Worm (Caenorhabditis elegans) whole organism, L4 larva: ENCODE results near the gene far-4.

Experiments
- F10B5.3 ChIP-seq: sonication (generic microtip); optimal IDR thresholded peaks from 2 replicates; lab custom pipeline; 2016; ENCODE audit warnings: mild to moderate bottlenecking, missing genetic modification characterization, missing compliant biosample characterization
- F44E2.7 ChIP-seq: fragments of 200-800 bp; sonication (Bioruptor generic); IDR thresholded peaks from 2 replicates; pipeline ENCODE4 v2.1.2; 2022; ENCODE audit warnings: missing genetic modification characterization, missing compliant biosample characterization
- F49E8.2 ChIP-seq: sonication (generic microtip); optimal IDR thresholded peaks from 2 replicates; lab custom pipeline; 2016; ENCODE audit warnings: missing compliant biosample characterization, mild to moderate bottlenecking, missing genetic modification characterization, borderline replicate concordance
- R02D3.7 ChIP-seq: fragments of 150-350 bp; sonication (generic microtip); optimal IDR thresholded peaks from 3 replicates; lab custom pipeline; 2014; ENCODE audit warnings: missing biosample characterization, missing genetic modification characterization
- T26A8.4 ChIP-seq: fragments of 200-800 bp; sonication (Bioruptor generic); IDR thresholded peaks from 2 replicates; pipeline ENCODE4 v1.3.6; 2022; ENCODE audit warnings: missing genetic modification characterization, missing compliant biosample characterization
- ZK337.2 ChIP-seq: fragments of 200-800 bp; sonication (Bioruptor generic); IDR thresholded peaks from 2 replicates; pipeline ENCODE4 v1.3.6; 2022; ENCODE audit warnings: missing genetic modification reagents, missing genetic modification characterization, missing compliant biosample characterization
- ama-1 ChIP-seq: fragments of 150-350 bp; optimal IDR thresholded peaks from 2 replicates; lab custom pipeline; 2014; ENCODE audit warnings: inconsistent platforms, mixed read lengths
- attf-4 ChIP-seq: sonication (generic microtip); optimal IDR thresholded peaks from 3 replicates; lab custom pipeline; 2017; ENCODE audit warnings: missing biosample characterization, missing genetic modification characterization
- ceh-28 ChIP-seq: fragments of 150-350 bp; optimal IDR thresholded peaks from 2 replicates; lab custom pipeline; 2014; ENCODE audit warnings: missing biosample characterization, missing genetic modification reagents, missing genetic modification characterization
- ceh-62 ChIP-seq: sonication (generic microtip); optimal IDR thresholded peaks from 2 replicates; lab custom pipeline; 2017; ENCODE audit warnings: missing biosample characterization, missing genetic modification characterization
- cey-2 ChIP-seq: sonication (generic microtip); optimal IDR thresholded peaks from 3 replicates; lab custom pipeline; 2017; ENCODE audit warnings: missing genetic modification characterization, mild to moderate bottlenecking, missing compliant biosample characterization, antibody characterized with exemption, borderline replicate concordance; ENCODE audit not compliant: insufficient read depth
- ctbp-1 ChIP-seq: fragments of 200-800 bp; sonication (Bioruptor generic); IDR thresholded peaks from 2 replicates; pipeline ENCODE4 v1.3.6; 2022; ENCODE audit warnings: missing genetic modification reagents, missing genetic modification characterization, missing compliant biosample characterization
- daf-12 ChIP-seq: fragments of 150-350 bp; optimal IDR thresholded peaks from 2 replicates; lab custom pipeline; 2014; ENCODE audit warnings: missing biosample characterization, missing genetic modification reagents, missing genetic modification characterization
- daf-16 ChIP-seq, 3 experiments: sonication (generic microtip); optimal IDR thresholded peaks; 2 replicates each; lab custom pipeline; 2016 to 2017; ENCODE audit warnings: missing genetic modification characterization in 3 of 3, missing genetic modification reagents in 3 of 3, mild to moderate bottlenecking in 2 of 3, missing compliant biosample characterization in 2 of 3, missing biosample characterization in 1 of 3, moderate library complexity in 1 of 3
- daf-19 ChIP-seq: fragments of 200-800 bp; sonication (Bioruptor generic); conservative IDR thresholded peaks from 2 replicates; pipeline ENCODE4 v1.3.6; 2022; ENCODE audit warnings: missing genetic modification characterization, missing compliant biosample characterization
- dmd-6 ChIP-seq: fragments of 200-800 bp; sonication (Bioruptor generic); IDR thresholded peaks from 2 replicates; pipeline ENCODE4 v1.3.6; 2022; ENCODE audit warnings: missing genetic modification reagents, missing genetic modification characterization, missing compliant biosample characterization
- dpl-1 ChIP-seq: fragments of 150-350 bp; optimal IDR thresholded peaks from 2 replicates; lab custom pipeline; 2014; ENCODE audit warnings: missing biosample characterization, missing genetic modification reagents, missing genetic modification characterization
- dve-1 ChIP-seq: sonication (generic microtip); optimal IDR thresholded peaks from 2 replicates; lab custom pipeline; 2017; ENCODE audit warnings: antibody characterized with exemption, mild to moderate bottlenecking, missing genetic modification characterization, missing compliant biosample characterization; ENCODE audit not compliant: insufficient read depth
- egl-27 ChIP-seq: sonication (generic microtip); optimal IDR thresholded peaks from 3 replicates; lab custom pipeline; 2017; ENCODE audit warnings: missing biosample characterization, missing genetic modification reagents, missing genetic modification characterization
- fkh-10 ChIP-seq: fragments of 150-350 bp; optimal IDR thresholded peaks from 2 replicates; lab custom pipeline; 2014; ENCODE audit warnings: missing biosample characterization, missing genetic modification reagents, missing genetic modification characterization
- hif-1 ChIP-seq, 2 experiments: sonication (generic microtip); optimal IDR thresholded peaks; 2 replicates each; lab custom pipeline; 2016 to 2017; ENCODE audit warnings: missing compliant biosample characterization in 2 of 2, missing genetic modification characterization in 2 of 2, missing genetic modification reagents in 2 of 2, missing genotype in 2 of 2, mild to moderate bottlenecking in 1 of 2
- hlh-11 ChIP-seq: fragments of 200-800 bp; sonication (Bioruptor generic); optimal IDR thresholded peaks from 2 replicates; lab custom pipeline; 2018; ENCODE audit warnings: mild to moderate bottlenecking, missing genetic modification characterization, missing compliant biosample characterization
- hlh-30 ChIP-seq: sonication (generic microtip); optimal IDR thresholded peaks from 2 replicates; lab custom pipeline; 2017; ENCODE audit warnings: antibody characterized with exemption, mild to moderate bottlenecking, missing genetic modification characterization, missing compliant biosample characterization; ENCODE audit not compliant: insufficient read depth
- lim-7 ChIP-seq: fragments of 200-800 bp; sonication (Bioruptor generic); IDR thresholded peaks from 2 replicates; pipeline ENCODE4 v1.3.6; 2022; ENCODE audit warnings: missing genetic modification characterization, missing compliant biosample characterization
- lin-1 ChIP-seq: fragments of 200-800 bp; sonication (Bioruptor generic); IDR thresholded peaks from 2 replicates; pipeline ENCODE4 v1.3.6; 2022; ENCODE audit warnings: missing genetic modification reagents, missing genetic modification characterization, missing compliant biosample characterization
- lin-29 ChIP-seq: fragments of 200-800 bp; sonication (Bioruptor generic); IDR thresholded peaks from 2 replicates; pipeline ENCODE4 v1.3.6; 2022; ENCODE audit warnings: missing genetic modification reagents, missing genetic modification characterization, missing compliant biosample characterization
- lir-3 ChIP-seq: sonication (generic microtip); optimal IDR thresholded peaks from 2 replicates; lab custom pipeline; 2016; ENCODE audit warnings: mild to moderate bottlenecking, missing genetic modification characterization, missing compliant biosample characterization
- mep-1 ChIP-seq: fragments of 150-350 bp; sonication (generic microtip); optimal IDR thresholded peaks from 3 replicates; lab custom pipeline; 2014; ENCODE audit warnings: missing biosample characterization, missing genetic modification characterization
- mxl-3 ChIP-seq: fragments of 200-800 bp; sonication (Bioruptor generic); optimal IDR thresholded peaks from 2 replicates; lab custom pipeline; 2018; ENCODE audit warnings: mild to moderate bottlenecking, missing genetic modification characterization, missing compliant biosample characterization
- nhr-10 ChIP-seq: fragments of 150-350 bp; optimal IDR thresholded peaks from 2 replicates; lab custom pipeline; 2014; ENCODE audit warnings: missing biosample characterization, missing genetic modification characterization
- nhr-102 ChIP-seq: sonication (generic microtip); optimal IDR thresholded peaks from 2 replicates; lab custom pipeline; 2016; ENCODE audit warnings: mild to moderate bottlenecking, missing genetic modification characterization, moderate library complexity, missing compliant biosample characterization
- nhr-11 ChIP-seq: fragments of 150-350 bp; optimal IDR thresholded peaks from 2 replicates; lab custom pipeline; 2014; ENCODE audit warnings: missing biosample characterization, missing genetic modification characterization
- nhr-111 ChIP-seq: fragments of 200-800 bp; sonication (Bioruptor generic); optimal IDR thresholded peaks from 2 replicates; lab custom pipeline; 2018; ENCODE audit warnings: mild to moderate bottlenecking, missing genetic modification characterization, missing compliant biosample characterization
- nhr-237 ChIP-seq: sonication (generic microtip); optimal IDR thresholded peaks from 2 replicates; lab custom pipeline; 2017; ENCODE audit warnings: missing biosample characterization, missing genetic modification characterization
- nhr-28 ChIP-seq: fragments of 150-350 bp; optimal IDR thresholded peaks from 2 replicates; lab custom pipeline; 2014; ENCODE audit warnings: missing biosample characterization, missing genetic modification characterization
- nhr-41 ChIP-seq: fragments of 200-800 bp; sonication (Bioruptor generic); IDR thresholded peaks from 2 replicates; pipeline ENCODE4 v1.3.6; 2022; ENCODE audit warnings: missing genetic modification reagents, missing genetic modification characterization, missing compliant biosample characterization
- nhr-76 ChIP-seq: fragments of 150-350 bp; optimal IDR thresholded peaks from 2 replicates; lab custom pipeline; 2014; ENCODE audit warnings: missing biosample characterization, missing genetic modification characterization
- nhr-77 ChIP-seq: fragments of 150-350 bp; optimal IDR thresholded peaks from 2 replicates; lab custom pipeline; 2014; ENCODE audit warnings: missing biosample characterization, missing genetic modification characterization
- pha-4 ChIP-seq, 2 experiments: fragments of 150-350 bp in 1 of 2; fragments of 200-800 bp in 1 of 2; sonication (Bioruptor generic) in 1 of 2; IDR thresholded peaks in 1 of 2; optimal IDR thresholded peaks in 1 of 2; 2 replicates each; pipeline versions ENCODE4 v1.3.6 to Lab custom; 2014 to 2022; ENCODE audit warnings: missing genetic modification characterization in 2 of 2, missing genetic modification reagents in 2 of 2, missing biosample characterization in 1 of 2, missing compliant biosample characterization in 1 of 2
- pqm-1 ChIP-seq: sonication (generic microtip); optimal IDR thresholded peaks from 2 replicates; lab custom pipeline; 2017; ENCODE audit warnings: missing biosample characterization, missing genetic modification characterization
- snpc-4 ChIP-seq: fragments of 150-350 bp; optimal IDR thresholded peaks from 2 replicates; lab custom pipeline; 2014; ENCODE audit warnings: missing biosample characterization, missing genetic modification characterization
- tra-1 ChIP-seq: fragments of 200-800 bp; sonication (Bioruptor generic); IDR thresholded peaks from 2 replicates; pipeline ENCODE4 v1.3.6; 2022; ENCODE audit warnings: missing genetic modification reagents, missing genetic modification characterization, missing compliant biosample characterization
- unc-62 ChIP-seq, 3 experiments: fragments of 150-350 bp in 1 of 3; sonication (generic microtip); optimal IDR thresholded peaks in 2 of 3; peaks in 1 of 3; 1 replicate in 1 of 3; 2 replicates in 2 of 3; lab custom pipeline; 2014 to 2017; ENCODE audit warnings: missing biosample characterization in 3 of 3, missing genetic modification characterization in 3 of 3, missing genetic modification reagents in 3 of 3, missing genotype in 1 of 3
- vab-7 ChIP-seq: fragments of 200-800 bp; sonication (Bioruptor generic); IDR thresholded peaks from 2 replicates; pipeline ENCODE4 v1.3.6; 2022; ENCODE audit warnings: missing genetic modification reagents, missing genetic modification characterization, missing compliant biosample characterization
- zag-1 ChIP-seq: fragments of 150-350 bp; optimal IDR thresholded peaks from 2 replicates; lab custom pipeline; 2014; ENCODE audit warnings: missing biosample characterization, missing genetic modification characterization
- ztf-11 ChIP-seq: fragments of 150-350 bp; optimal IDR thresholded peaks from 2 replicates; lab custom pipeline; 2014; ENCODE audit warnings: missing biosample characterization, missing genetic modification characterization

far-4 gene

ce11 chrV:12999559-12999958 lies at the start of gene far-4:
Gene far-4, minus strand, starts transcription at chrV:12999659.
- TF ChIP-seq T26A8.4 (GFP tag; lab: Robert Waterston, UW) (no peak), lir-3 (no peak), ceh-28 (no peak), tra-1 (GFP tag; lab: Robert Waterston, UW) (no peak), F10B5.3 (tag; lab: Kevin White, UChicago) (no peak), egl-27 (no peak), cey-2 (tag; lab: Kevin White, UChicago) (no peak), pha-4 (GFP tag; IDR thresholded peaks at IDR 0.05; lab: Robert Waterston, UW) (no peak), pha-4 (tag; optimal IDR thresholded peaks at IDR 0.05; lab: Kevin White, UChicago) (no peak), nhr-111 (GFP tag; lab: Kevin White, UChicago) (no peak), mxl-3 (GFP tag; lab: Kevin White, UChicago) (no peak), snpc-4 (no peak), nhr-102 (no peak), nhr-11 (tag; lab: Kevin White, UChicago) (no peak), nhr-76 (tag; lab: Kevin White, UChicago) (no peak), zag-1 (tag; lab: Kevin White, UChicago) (no peak), vab-7 (no peak), nhr-41 (GFP tag; lab: Robert Waterston, UW) (no peak), nhr-237 (tag; lab: Kevin White, UChicago) (no peak)

- TF ChIP-seq ztf-11 (no peak), pqm-1 (tag; lab: Kevin White, UChicago) (peak; percentile 62), lin-29 (GFP tag; lab: Robert Waterston, UW) (no peak), dmd-6 (GFP tag; lab: Robert Waterston, UW) (peak; percentile 60), nhr-77 (tag; lab: Kevin White, UChicago) (peak; percentile 38), nhr-102 (no peak), tra-1 (GFP tag; lab: Robert Waterston, UW) (0 out of 2 replicates have a peak, but pooled peaks have one; percentile 32), ama-1 (peak; percentile 73), daf-16 (GFP tag; optimal IDR thresholded peaks at IDR 0.05; lab: Kevin White, UChicago) (no peak), daf-16 (tag; optimal IDR thresholded peaks at IDR 0.05; lab: Kevin White, UChicago) (peak; percentile 85), attf-4 (no peak), unc-62 (GFP tag; optimal IDR thresholded peaks at IDR 0.05 in 1 of 2; lab: Kevin White, UChicago) (peak in 1 of 2 experiments; percentile 71), unc-62 (tag; optimal IDR thresholded peaks at IDR 0.05; lab: Kevin White, UChicago) (no peak), fkh-10 (GFP tag; lab: Kevin White, UChicago) (no peak), R02D3.7 (tag; lab: Kevin White, UChicago) (no peak), dve-1 (tag; lab: Kevin White, UChicago) (peak; percentile 67), F10B5.3 (tag; lab: Kevin White, UChicago) (no peak), T26A8.4 (GFP tag; lab: Robert Waterston, UW) (no peak), nhr-28 (tag; lab: Kevin White, UChicago) (peak; percentile 79), mep-1 (tag; lab: Kevin White, UChicago) (peak; percentile 30), hlh-11 (tag; lab: Kevin White, UChicago) (peak; percentile 76), daf-19 (GFP tag; lab: Robert Waterston, UW) (no peak)
Measured at ce11 chrV:13049149-13049610, 49.7 kb upstream of the far-4 start, which contains the start of gene W07G4.8. Gene W07G4.8, minus strand, starts transcription at chrV:13049560.

ce11 chrV:13047574-13048030 lies 48.1 kb upstream of the far-4 start, which contains the start of gene W07G4.5:
Gene W07G4.5, plus strand, starts transcription at chrV:13047980.
- TF ChIP-seq tra-1 (GFP tag; lab: Robert Waterston, UW) (no peak), hif-1 (tag; optimal IDR thresholded peaks at IDR 0.05; lab: Kevin White, UChicago) (peak; percentile 37 to 87), ceh-62 (no peak), F49E8.2 (tag; lab: Kevin White, UChicago) (no peak), dpl-1 (GFP tag; lab: Kevin White, UChicago) (no peak), cey-2 (tag; lab: Kevin White, UChicago) (no peak), lim-7 (no peak), hlh-30 (tag; lab: Kevin White, UChicago) (no peak), daf-16 (GFP tag; optimal IDR thresholded peaks at IDR 0.05; lab: Kevin White, UChicago) (peak in 1 of 2 experiments; percentile 24), daf-16 (tag; optimal IDR thresholded peaks at IDR 0.05; lab: Kevin White, UChicago) (no peak), lin-1 (GFP tag; lab: Robert Waterston, UW) (no peak), nhr-10 (tag; lab: Kevin White, UChicago) (no peak), daf-12 (tag; lab: Kevin White, UChicago) (no peak), hlh-11 (tag; lab: Kevin White, UChicago) (peak; percentile 66), pqm-1 (tag; lab: Kevin White, UChicago) (peak; percentile 70), ZK337.2 (GFP tag; lab: Robert Waterston, UW) (no peak), mep-1 (tag; lab: Kevin White, UChicago) (peak; percentile 42), ctbp-1 (no peak), F44E2.7 (GFP tag; lab: Robert Waterston, UW) (no peak)
